Worm (Caenorhabditis elegans): ENCODE results near the gene T19B10.5.

- no peak for TF ChIP-seq aly-2 (tag; optimal IDR thresholded peaks at IDR 0.05)
- TF ChIP-seq elt-1 (tag; optimal IDR thresholded peaks at IDR 0.05), result no peak
- TF ChIP-seq nhr-28 (tag; optimal IDR thresholded peaks at IDR 0.05), result no peak
Measured at ce11 chrV:11201826-11202565, 32.5 kb upstream of the T19B10.5 start, which contains the start of gene K10D6.4.

Data from whole organism, L3 larva.